Worm (Caenorhabditis elegans) whole organism, dauer: ENCODE measurements around the gene fbxa-188.

Experiments
- unc-62 ChIP-seq: sonication (generic microtip); optimal IDR thresholded peaks from 2 replicates; lab custom pipeline; 2017; ENCODE audit warnings: missing biosample characterization, missing genetic modification reagents, missing genetic modification characterization

fbxa-188 gene

ce11 chrV:17312386-17312785, 32.3 kb downstream of the fbxa-188 start, which contains the start of gene Y61B8B.3:
TSS of gene Y61B8B.3 (minus strand) at chrV:17312486.
- TF ChIP-seq unc-62 (GFP tag; lab: Kevin White, UChicago) = no peak

ce11 chrV:17307926-17308325, 36.8 kb downstream of the fbxa-188 start:
- no peak for TF ChIP-seq unc-62 (GFP tag; lab: Kevin White, UChicago)

ce11 chrV:17303392-17303791, 41.3 kb downstream of the fbxa-188 start:
- TF ChIP-seq unc-62 (GFP tag; lab: Kevin White, UChicago) = no peak

ce11 chrV:17302754-17303153, 42.0 kb downstream of the fbxa-188 start, which contains the start of gene sri-70:
TSS of gene sri-70 (plus strand) at chrV:17303054.
- TF ChIP-seq unc-62 (GFP tag; lab: Kevin White, UChicago) = no peak

ce11 chrV:17301375-17301774, 43.4 kb downstream of the fbxa-188 start, which contains the start of gene K10G4.5:
TSS of gene K10G4.5 (minus strand) at chrV:17301475.
- no peak for TF ChIP-seq unc-62 (GFP tag; lab: Kevin White, UChicago)

ce11 chrV:17298657-17299056, 46.1 kb downstream of the fbxa-188 start:
- no peak for TF ChIP-seq unc-62 (GFP tag; lab: Kevin White, UChicago)

ce11 chrV:17296443-17296842, 48.3 kb downstream of the fbxa-188 start:
- TF ChIP-seq unc-62 (GFP tag; lab: Kevin White, UChicago) = no peak
